Fruit fly (Drosophila melanogaster): ENCODE results near the gene CG43773.

CG43773 gene

DNA sequence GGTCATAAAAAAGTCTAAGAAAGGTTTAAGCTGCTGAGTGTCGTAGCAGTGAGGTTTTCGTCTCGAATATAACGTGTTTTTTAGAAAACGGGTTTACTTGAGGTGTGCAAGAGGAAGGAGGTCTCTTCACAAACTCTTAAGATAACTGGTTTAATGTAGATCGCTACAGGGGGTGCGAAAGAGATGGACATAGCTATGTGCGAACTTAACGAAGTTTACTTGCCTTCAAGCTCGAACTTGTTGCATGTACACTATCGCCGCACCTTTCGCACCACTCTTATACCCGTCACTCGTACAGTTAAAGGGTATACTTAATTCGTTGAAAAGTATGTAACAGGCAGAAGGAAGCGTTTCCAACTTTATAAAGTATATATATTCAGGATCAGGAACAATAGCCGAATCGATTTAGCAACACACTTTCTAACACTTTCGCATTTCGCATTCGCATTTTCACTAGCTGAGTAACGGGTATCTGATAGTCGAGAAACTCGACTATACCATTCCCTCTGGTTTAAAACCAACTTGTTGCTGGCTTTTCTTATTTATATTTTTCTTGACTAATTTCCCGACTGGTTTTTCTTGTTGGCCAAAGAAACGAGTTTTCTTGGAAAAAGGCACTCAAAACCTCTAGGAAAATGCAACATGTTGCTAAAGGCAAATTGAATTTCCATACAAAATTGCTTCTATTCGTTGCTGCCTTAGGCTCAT, 22.9 kb downstream of the CG43773 start (continued):
- TF ChIP-seq Xbp1 (GFP tag; optimal IDR thresholded peaks at IDR 0.05) (peak; percentile 87), CG1832 (GFP tag; optimal IDR thresholded peaks at IDR 0.05) (peak; percentile 49), CG13296 (GFP tag; optimal IDR thresholded peaks at IDR 0.05) (peak; percentile 55), CG11504 (tag; optimal IDR thresholded peaks at IDR 0.05) (peak; percentile 93), CG10462 (GFP tag; optimal IDR thresholded peaks at IDR 0.05) (peak; percentile 51), CG31365 (tag; optimal IDR thresholded peaks at IDR 0.05) (peak; percentile 16), CG6854 (GFP tag; optimal IDR thresholded peaks at IDR 0.05) (no peak), nerfin-1 (tag; optimal IDR thresholded peaks at IDR 0.05) (peak; percentile 84), gce (GFP tag; IDR thresholded peaks at IDR 0.05) (peak; percentile 91), CG11398 (GFP tag; optimal IDR thresholded peaks at IDR 0.05) (peak; percentile 67), Hmr (GFP tag; optimal IDR thresholded peaks at IDR 0.05) (peak; percentile 67), ci (GFP tag; IDR thresholded peaks at IDR 0.05) (peak; percentile 94), BEAF-32 (GFP tag; optimal IDR thresholded peaks at IDR 0.05) (no peak), slp2 (GFP tag; optimal IDR thresholded peaks at IDR 0.05) (peak; percentile 83), CG8944 (GFP tag; optimal IDR thresholded peaks at IDR 0.05) (peak; percentile 77), Med (GFP tag) (peak; percentile 97), CG3838 (GFP tag; optimal IDR thresholded peaks at IDR 0.05) (peak; percentile 42), CG4820 (GFP tag; optimal IDR thresholded peaks at IDR 0.05) (peak; percentile 85), Awh (GFP tag; IDR thresholded peaks at IDR 0.05) (peak; percentile 89), CG6683 (GFP tag; optimal IDR thresholded peaks at IDR 0.05) (peak; percentile 20), hth (optimal IDR thresholded peaks at IDR 0.05) (no peak), Antp (GFP tag; optimal IDR thresholded peaks at IDR 0.05) (peak; percentile 76), Dbx (GFP tag; IDR thresholded peaks at IDR 0.05) (peak; percentile 77; the same call in 2 of the 3 replicates), pan (optimal IDR thresholded peaks at IDR 0.05) (peak in 1 of 2 experiments; percentile 57), pan (GFP tag; optimal IDR thresholded peaks at IDR 0.05 in 1 of 2, IDR thresholded peaks at IDR 0.05 in 1 of 2) (peak in 1 of 2 experiments; percentile 88), CG7556 (GFP tag; optimal IDR thresholded peaks at IDR 0.05) (peak; percentile 76), nau (GFP tag; optimal IDR thresholded peaks at IDR 0.05) (peak; percentile 52), CG1233 (GFP tag; optimal IDR thresholded peaks at IDR 0.05) (peak; percentile 78), CG33557 (GFP tag; optimal IDR thresholded peaks at IDR 0.05) (peak; percentile 90), scrt (GFP tag; optimal IDR thresholded peaks at IDR 0.05) (peak; percentile 63), CG14014 (GFP tag; IDR thresholded peaks at IDR 0.05) (peak; percentile 70), CG8478 (optimal IDR thresholded peaks at IDR 0.05) (no peak), CG12236 (GFP tag; optimal IDR thresholded peaks at IDR 0.05) (peak; percentile 69), ems (GFP tag; optimal IDR thresholded peaks at IDR 0.05) (peak; percentile 60), stwl (tag; optimal IDR thresholded peaks at IDR 0.05) (peak; percentile 26), CG4617 (GFP tag; optimal IDR thresholded peaks at IDR 0.05; ENCODE audit: borderline replicate concordance) (peak; percentile 43), her (GFP tag; optimal IDR thresholded peaks at IDR 0.05) (peak; percentile 76), CG2116 (GFP tag; optimal IDR thresholded peaks at IDR 0.05) (peak; percentile 20), gfzf (GFP tag; optimal IDR thresholded peaks at IDR 0.05) (no peak), pros (GFP tag; optimal IDR thresholded peaks at IDR 0.05) (peak; percentile 96), nom (GFP tag; optimal IDR thresholded peaks at IDR 0.05) (no peak), CG6791 (GFP tag; IDR thresholded peaks at IDR 0.05; ENCODE audit: partially characterized antibody) (peak; percentile 92), Neu2 (GFP tag; optimal IDR thresholded peaks at IDR 0.05; ENCODE audit: borderline replicate concordance) (peak; percentile 32), phol (tag; optimal IDR thresholded peaks at IDR 0.05) (peak; percentile 88), CG8089 (GFP tag; optimal IDR thresholded peaks at IDR 0.05) (peak; percentile 70), dysf (GFP tag; IDR thresholded peaks at IDR 0.05) (peak; percentile 91), D19A (tag; optimal IDR thresholded peaks at IDR 0.05) (peak; percentile 94), Bgb (GFP tag; IDR thresholded peaks at IDR 0.05; ENCODE audit: partially characterized antibody) (peak; percentile 73), TFAM (GFP tag; optimal IDR thresholded peaks at IDR 0.05) (peak; percentile 54)

Data from whole organism, embryonic.